Fruit fly (Drosophila melanogaster) whole organism, embryonic: ENCODE measurements around the gene RapGAP1.

Experiments used
- ATbp ChIP-seq: fragments of 200-800 bp; sonication (Bioruptor generic); optimal IDR thresholded peaks from 2 replicates; lab custom pipeline; 2017; ENCODE audit warnings: missing biosample characterization, mild to moderate bottlenecking, missing genetic modification characterization, missing genetic modification reagents
- Abd-B ChIP-seq: fragments of 200-800 bp; sonication (Bioruptor generic); optimal IDR thresholded peaks from 2 replicates; lab custom pipeline; 2018; ENCODE audit warnings: missing biosample characterization, mild to moderate bottlenecking, missing genetic modification characterization, moderate library complexity
- Asciz ChIP-seq: fragments of 200-800 bp; sonication (Bioruptor generic); optimal IDR thresholded peaks from 2 replicates; lab custom pipeline; 2017; ENCODE audit warnings: missing biosample characterization, mild to moderate bottlenecking, missing genetic modification characterization, missing genetic modification reagents
- B-H2 ChIP-seq: fragments of 200-800 bp; sonication (Bioruptor generic); optimal IDR thresholded peaks from 2 replicates; lab custom pipeline; 2018; ENCODE audit warnings: missing biosample characterization, mild to moderate bottlenecking, missing genetic modification characterization
- CG10267 ChIP-seq: fragments of 200-800 bp; sonication (Bioruptor generic); optimal IDR thresholded peaks from 2 replicates; lab custom pipeline; 2018; ENCODE audit warnings: missing biosample characterization, mild to moderate bottlenecking, missing genetic modification characterization, moderate library complexity
- CG10654 ChIP-seq: fragments of 200-800 bp; sonication (Bioruptor generic); optimal IDR thresholded peaks from 2 replicates; lab custom pipeline; 2016; ENCODE audit warnings: missing biosample characterization, missing genetic modification characterization
- CG10979 ChIP-seq: fragments of 200-800 bp; sonication (Bioruptor generic); optimal IDR thresholded peaks from 2 replicates; lab custom pipeline; 2018; ENCODE audit warnings: missing biosample characterization, mild to moderate bottlenecking, missing genetic modification characterization, moderate library complexity
- CG11504 ChIP-seq: fragments of 200-800 bp; sonication (Bioruptor generic); optimal IDR thresholded peaks from 3 replicates; lab custom pipeline; 2019; ENCODE audit warnings: missing biosample characterization, mild to moderate bottlenecking, missing genetic modification characterization, moderate library complexity
- CG11696 ChIP-seq: fragments of 200-800 bp; sonication (Bioruptor generic); IDR thresholded peaks from 2 replicates; pipeline ENCODE4 v1.3.6; 2022; ENCODE audit warnings: missing biosample characterization, missing genetic modification characterization
- CG11723 ChIP-seq: fragments of 200-800 bp; sonication (Bioruptor generic); optimal IDR thresholded peaks from 2 replicates; lab custom pipeline; 2017; ENCODE audit warnings: missing biosample characterization, mild to moderate bottlenecking, missing genetic modification characterization
- CG14014 ChIP-seq: fragments of 200-800 bp; sonication (Bioruptor generic); IDR thresholded peaks from 2 replicates; pipeline ENCODE4 v1.3.6; 2022; ENCODE audit warnings: missing biosample characterization, missing genetic modification characterization
- CG14441 ChIP-seq: fragments of 200-800 bp; sonication (Bioruptor generic); IDR thresholded peaks from 2 replicates; pipeline ENCODE4 v1.3.6; 2022; ENCODE audit warnings: missing biosample characterization, missing genetic modification characterization
- CG16779 ChIP-seq: fragments of 200-800 bp; sonication (Bioruptor generic); IDR thresholded peaks from 2 replicates; pipeline ENCODE4 v1.3.6; 2022; ENCODE audit warnings: missing biosample characterization, missing genetic modification characterization
- CG16815 ChIP-seq: fragments of 200-800 bp; sonication (Bioruptor generic); optimal IDR thresholded peaks from 3 replicates; lab custom pipeline; 2017; ENCODE audit warnings: missing biosample characterization, mild to moderate bottlenecking, missing genetic modification characterization
- CG17361 ChIP-seq: fragments of 200-800 bp; sonication (Bioruptor generic); IDR thresholded peaks from 3 replicates; pipeline ENCODE4 v1.3.6; 2022; ENCODE audit warnings: missing biosample characterization, missing genetic modification characterization
- CG17829 ChIP-seq: fragments of 200-800 bp; optimal IDR thresholded peaks from 2 replicates; lab custom pipeline; 2019; ENCODE audit warnings: missing biosample characterization, mild to moderate bottlenecking, missing genetic modification characterization, moderate library complexity
- CG2120 ChIP-seq: fragments of 200-800 bp; sonication (Bioruptor generic); optimal IDR thresholded peaks from 3 replicates; lab custom pipeline; 2016; ENCODE audit warnings: missing biosample characterization, missing genetic modification characterization
- CG2129 ChIP-seq: fragments of 200-800 bp; sonication (Bioruptor generic); IDR thresholded peaks from 2 replicates; pipeline ENCODE4 v1.3.6; 2022; ENCODE audit warnings: missing biosample characterization, missing genetic modification characterization; ENCODE audit not compliant: partially characterized antibody
- CG33557 ChIP-seq: fragments of 200-800 bp; sonication (Bioruptor generic); optimal IDR thresholded peaks from 2 replicates; lab custom pipeline; 2019; ENCODE audit warnings: missing biosample characterization, mild to moderate bottlenecking, missing genetic modification characterization, moderate library complexity
- CG34376 ChIP-seq: fragments of 200-800 bp; sonication (Bioruptor generic); optimal IDR thresholded peaks from 2 replicates; lab custom pipeline; 2018; ENCODE audit warnings: missing biosample characterization, mild to moderate bottlenecking, missing genetic modification characterization
- CG7271 ChIP-seq: fragments of 200-800 bp; sonication (Bioruptor generic); optimal IDR thresholded peaks from 2 replicates; lab custom pipeline; 2018; ENCODE audit warnings: missing biosample characterization, mild to moderate bottlenecking, missing genetic modification characterization, moderate library complexity
- CG8359 ChIP-seq: fragments of 200-800 bp; sonication (Bioruptor generic); optimal IDR thresholded peaks from 2 replicates; lab custom pipeline; 2017; ENCODE audit warnings: missing biosample characterization, mild to moderate bottlenecking, missing genetic modification characterization, borderline replicate concordance
- CG8478 ChIP-seq: fragments of >200 bp; optimal IDR thresholded peaks from 2 replicates; lab custom pipeline; 2018
- CG9437 ChIP-seq: fragments of 200-800 bp; sonication (Bioruptor generic); optimal IDR thresholded peaks from 2 replicates; lab custom pipeline; 2018; ENCODE audit warnings: missing biosample characterization, mild to moderate bottlenecking, missing genetic modification characterization
- CTCF ChIP-seq: fragments of 200-800 bp; sonication (Bioruptor generic); optimal IDR thresholded peaks from 2 replicates; lab custom pipeline; 2017; ENCODE audit warnings: missing biosample characterization, mild to moderate bottlenecking, missing genetic modification characterization, moderate library complexity
- Deaf1 ChIP-seq: fragments of 200-800 bp; optimal IDR thresholded peaks from 3 replicates; lab custom pipeline; 2019; ENCODE audit warnings: missing biosample characterization, mild to moderate bottlenecking, missing genetic modification characterization, moderate library complexity
- Dip3 ChIP-seq: fragments of 200-800 bp; sonication (Bioruptor generic); optimal IDR thresholded peaks from 3 replicates; lab custom pipeline; 2016; ENCODE audit warnings: missing biosample characterization, missing genetic modification characterization
- ERR ChIP-seq: fragments of 200-800 bp; sonication (Bioruptor generic); optimal IDR thresholded peaks from 2 replicates; lab custom pipeline; 2016; ENCODE audit warnings: missing biosample characterization, missing genetic modification characterization
- Fer1 ChIP-seq: fragments of 200-800 bp; sonication (Bioruptor generic); optimal IDR thresholded peaks from 2 replicates; lab custom pipeline; 2017; ENCODE audit warnings: missing biosample characterization, mild to moderate bottlenecking, missing genetic modification characterization
- Hey ChIP-seq: fragments of 200-800 bp; sonication (Bioruptor generic); optimal IDR thresholded peaks from 3 replicates; lab custom pipeline; 2018; ENCODE audit warnings: missing biosample characterization, mild to moderate bottlenecking, missing genetic modification characterization
- Hr39 ChIP-seq: fragments of >200 bp; optimal IDR thresholded peaks from 2 replicates; lab custom pipeline; 2017
- MTF-1 ChIP-seq: fragments of 200-800 bp; sonication (Bioruptor generic); optimal IDR thresholded peaks from 2 replicates; lab custom pipeline; 2018; ENCODE audit warnings: missing biosample characterization, mild to moderate bottlenecking, missing genetic modification characterization, borderline replicate concordance
- NC2β ChIP-seq: fragments of 200-800 bp; sonication (Bioruptor generic); optimal IDR thresholded peaks from 2 replicates; lab custom pipeline; 2016; ENCODE audit warnings: missing biosample characterization, missing genetic modification characterization
- Oaz ChIP-seq: fragments of 200-800 bp; sonication (Bioruptor generic); IDR thresholded peaks from 2 replicates; pipeline ENCODE4 v1.3.6; 2022; ENCODE audit warnings: missing biosample characterization, missing genetic modification characterization
- Optix ChIP-seq: fragments of 200-800 bp; sonication (Bioruptor generic); IDR thresholded peaks from 3 replicates; pipeline ENCODE4 v1.3.6; 2022; ENCODE audit warnings: missing biosample characterization, missing genetic modification characterization
- Xbp1 ChIP-seq: fragments of 200-800 bp; sonication (Bioruptor generic); optimal IDR thresholded peaks from 3 replicates; lab custom pipeline; 2016; ENCODE audit warnings: missing biosample characterization, mild to moderate bottlenecking, missing genetic modification characterization
- al ChIP-seq: fragments of 200-800 bp; sonication (Bioruptor generic); IDR thresholded peaks from 2 replicates; pipeline ENCODE4 v1.3.6; 2022; ENCODE audit warnings: missing biosample characterization, missing genetic modification characterization
- crol ChIP-seq: fragments of 200-800 bp; sonication (Bioruptor generic); IDR thresholded peaks from 2 replicates; pipeline ENCODE4 v1.3.6; 2022; ENCODE audit warnings: missing biosample characterization, missing genetic modification characterization
- cwo ChIP-seq: fragments of 200-800 bp; sonication (Bioruptor generic); optimal IDR thresholded peaks from 3 replicates; lab custom pipeline; 2017; ENCODE audit warnings: missing biosample characterization, missing genetic modification characterization, mild to moderate bottlenecking, moderate library complexity, missing genetic modification reagents
- dan ChIP-seq: fragments of 200-800 bp; sonication (Bioruptor generic); IDR thresholded peaks from 2 replicates; pipeline ENCODE4 v1.3.6; 2022; ENCODE audit warnings: missing biosample characterization, missing genetic modification characterization
- eyg ChIP-seq: fragments of 200-800 bp; sonication (Bioruptor generic); optimal IDR thresholded peaks from 3 replicates; lab custom pipeline; 2016; ENCODE audit warnings: missing biosample characterization, missing genetic modification characterization
- gcm ChIP-seq: fragments of 200-800 bp; sonication (Bioruptor generic); optimal IDR thresholded peaks from 2 replicates; lab custom pipeline; 2019; ENCODE audit warnings: missing biosample characterization, mild to moderate bottlenecking, missing genetic modification characterization, moderate library complexity
- lab ChIP-seq: fragments of 200-800 bp; sonication (Bioruptor generic); optimal IDR thresholded peaks from 3 replicates; lab custom pipeline; 2017; ENCODE audit warnings: missing biosample characterization, missing genetic modification characterization, mild to moderate bottlenecking, moderate library complexity, missing genetic modification reagents
- lbe ChIP-seq: fragments of 200-800 bp; sonication (Bioruptor generic); optimal IDR thresholded peaks from 2 replicates; lab custom pipeline; 2016; ENCODE audit warnings: missing biosample characterization, mild to moderate bottlenecking, missing genetic modification characterization
- mld ChIP-seq: fragments of 200-800 bp; sonication (Bioruptor generic); IDR thresholded peaks from 3 replicates; pipeline ENCODE4 v1.3.6; 2022; ENCODE audit warnings: missing biosample characterization, missing genetic modification characterization; ENCODE audit not compliant: partially characterized antibody
- org-1 ChIP-seq: fragments of 200-800 bp; sonication (Bioruptor generic); optimal IDR thresholded peaks from 2 replicates; lab custom pipeline; 2017; ENCODE audit warnings: missing biosample characterization, missing genetic modification characterization
- pb ChIP-seq: fragments of 200-800 bp; sonication (Bioruptor generic); optimal IDR thresholded peaks from 3 replicates; lab custom pipeline; 2016; ENCODE audit warnings: missing biosample characterization, missing genetic modification characterization
- peb ChIP-seq: fragments of 200-800 bp; sonication (Bioruptor generic); IDR thresholded peaks from 2 replicates; pipeline ENCODE4 v1.3.6; 2022; ENCODE audit warnings: missing biosample characterization, missing genetic modification characterization
- run ChIP-seq: fragments of 200-800 bp; sonication (Bioruptor generic); optimal IDR thresholded peaks from 3 replicates; lab custom pipeline; 2018; ENCODE audit warnings: missing biosample characterization, mild to moderate bottlenecking, missing genetic modification characterization
- sima ChIP-seq: fragments of 200-800 bp; sonication (Bioruptor generic); optimal IDR thresholded peaks from 2 replicates; lab custom pipeline; 2016; ENCODE audit warnings: missing biosample characterization, missing genetic modification characterization
- ttk ChIP-seq: fragments of 200-800 bp; sonication (Bioruptor generic); IDR thresholded peaks from 2 replicates; pipeline ENCODE4 v2.1.2; 2022; ENCODE audit warnings: missing biosample characterization, missing genetic modification characterization
- z ChIP-seq: fragments of 200-800 bp; sonication (Bioruptor generic); IDR thresholded peaks from 3 replicates; pipeline ENCODE4 v1.3.6; 2022; ENCODE audit warnings: missing biosample characterization, missing genetic modification characterization

Gene RapGAP1

DNA sequence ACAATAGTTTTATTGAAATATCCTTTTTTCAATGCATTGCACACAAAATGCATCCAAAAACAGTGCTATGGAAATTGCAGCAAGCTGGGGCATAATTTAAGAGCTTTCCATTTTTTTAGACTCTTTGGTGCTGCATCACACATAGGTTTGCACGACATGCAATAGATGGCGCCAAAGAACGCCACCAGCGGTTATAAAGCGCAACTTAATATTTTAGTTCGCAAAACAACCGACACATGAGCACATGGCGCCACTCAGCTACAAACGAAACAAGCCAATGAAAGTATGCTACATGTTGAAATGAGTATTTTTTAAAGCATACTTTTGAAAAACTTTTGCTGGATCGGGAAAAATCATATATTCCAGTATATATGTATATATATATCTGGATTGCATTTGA, 43.9 kb downstream of the RapGAP1 start (continued):
- TF ChIP-seq CG34376 (peak; percentile 11), pb (peak; percentile 9), Abd-B (no peak), run (tag; lab: Kevin White, UChicago) (no peak), Xbp1 (GFP tag; lab: Kevin White, UChicago) (peak; percentile 92), crol (no peak), ATbp (GFP tag; lab: Kevin White, UChicago) (peak; percentile 59), Dip3 (peak; percentile 5), Hey (no peak), dan (no peak), lbe (GFP tag; lab: Kevin White, UChicago) (peak; percentile 62), Fer1 (GFP tag; lab: Kevin White, UChicago) (peak; percentile 73), cwo (GFP tag; lab: Kevin White, UChicago) (peak; percentile 31), ttk (peak; percentile 59; the same call in 1 of the 2 replicates), ERR (no peak), org-1 (GFP tag; lab: Kevin White, UChicago) (peak; percentile 44), sima (GFP tag; lab: Kevin White, UChicago) (no peak), CG17361 (peak; percentile 71; the same call in 2 of the 3 replicates), CTCF (GFP tag; lab: Kevin White, UChicago) (peak; percentile 100), z (GFP tag; lab: Robert Waterston, UW) (peak; percentile 43; the same call in 1 of the 3 replicates), Asciz (peak; percentile 47), CG8359 (GFP tag; lab: Kevin White, UChicago) (peak; percentile 23), eyg (GFP tag; lab: Kevin White, UChicago) (peak; percentile 20), lab (peak; percentile 86), CG16815 (GFP tag; lab: Kevin White, UChicago) (peak; percentile 42), CG2120 (GFP tag; lab: Kevin White, UChicago) (peak; percentile 77), Oaz (GFP tag; lab: Robert Waterston, UW) (peak; percentile 53), peb (GFP tag; lab: Robert Waterston, UW) (0 out of 2 replicates have a peak, but pooled peaks have one; percentile 31), CG16779 (GFP tag; lab: Robert Waterston, UW) (0 out of 2 replicates have a peak, but pooled peaks have one; percentile 75), CG11723 (GFP tag; lab: Kevin White, UChicago) (peak; percentile 10), al (no peak), Deaf1 (tag; lab: Kevin White, UChicago) (peak; percentile 24), CG10267 (tag; lab: Kevin White, UChicago) (peak; percentile 78), CG17829 (tag; lab: Kevin White, UChicago) (peak; percentile 88), gcm (GFP tag; lab: Kevin White, UChicago) (no peak), B-H2 (GFP tag; lab: Kevin White, UChicago) (peak; percentile 81), CG9437 (GFP tag; lab: Kevin White, UChicago) (peak; percentile 46), CG10979 (peak; percentile 68), CG7271 (peak; percentile 28), CG14441 (GFP tag; lab: Robert Waterston, UW) (peak; percentile 77), mld (GFP tag; lab: Robert Waterston, UW) (no peak), CG8478 (lab: Kevin White, UChicago) (no peak), CG10654 (peak; percentile 69), Hr39 (lab: Kevin White, UChicago) (no peak), CG2129 (GFP tag; lab: Robert Waterston, UW) (no peak), CG11504 (peak; percentile 81), CG11696 (no peak), NC2β (peak; percentile 88), Optix (peak; percentile 75), CG33557 (GFP tag; lab: Kevin White, UChicago) (peak; percentile 63), MTF-1 (GFP tag; lab: Kevin White, UChicago) (peak; percentile 93), CG14014 (GFP tag; lab: Robert Waterston, UW) (peak; percentile 77)
